Fruit fly (Drosophila melanogaster) whole organism, embryonic: ENCODE results near the gene galene.

ENCODE experiments used
- CG10959 ChIP-seq: fragments of 200-800 bp; sonication (Bioruptor generic); IDR thresholded peaks from 2 replicates; pipeline ENCODE4 v1.3.6; 2022; ENCODE audit warnings: missing biosample characterization, missing genetic modification characterization
- CG11456 ChIP-seq: fragments of 200-800 bp; sonication (Bioruptor generic); IDR thresholded peaks from 3 replicates; pipeline ENCODE4 v1.3.6; 2022; ENCODE audit warnings: missing biosample characterization, missing genetic modification characterization
- CG11504 ChIP-seq: fragments of 200-800 bp; sonication (Bioruptor generic); optimal IDR thresholded peaks from 3 replicates; lab custom pipeline; 2019; ENCODE audit warnings: missing biosample characterization, mild to moderate bottlenecking, missing genetic modification characterization, moderate library complexity
- CG12071 ChIP-seq: fragments of 200-800 bp; sonication (Bioruptor generic); optimal IDR thresholded peaks from 3 replicates; lab custom pipeline; 2018; ENCODE audit warnings: missing biosample characterization, mild to moderate bottlenecking, missing genetic modification characterization
- CG12236 ChIP-seq: fragments of 200-800 bp; sonication (Bioruptor generic); optimal IDR thresholded peaks from 2 replicates; lab custom pipeline; 2016; ENCODE audit warnings: missing biosample characterization, missing genetic modification characterization
- CG12744 ChIP-seq: fragments of 200-800 bp; sonication (Bioruptor generic); optimal IDR thresholded peaks from 2 replicates; lab custom pipeline; 2016; ENCODE audit warnings: missing biosample characterization, missing genetic modification characterization
- CG13624 ChIP-seq: fragments of 200-800 bp; sonication (Bioruptor generic); optimal IDR thresholded peaks from 2 replicates; lab custom pipeline; 2016; ENCODE audit warnings: missing biosample characterization, missing genetic modification characterization
- CG15269 ChIP-seq: fragments of 200-800 bp; sonication (Bioruptor generic); optimal IDR thresholded peaks from 2 replicates; lab custom pipeline; 2018; ENCODE audit warnings: missing biosample characterization, mild to moderate bottlenecking, missing genetic modification characterization, moderate library complexity
- CG16813 ChIP-seq: fragments of 200-800 bp; sonication (Bioruptor generic); IDR thresholded peaks from 3 replicates; pipeline ENCODE4 v1.3.6; 2022; ENCODE audit warnings: missing biosample characterization, missing genetic modification characterization; ENCODE audit not compliant: partially characterized antibody
- CG18262 ChIP-seq: fragments of 200-800 bp; optimal IDR thresholded peaks from 3 replicates; lab custom pipeline; 2019; ENCODE audit warnings: missing biosample characterization, mild to moderate bottlenecking, missing genetic modification characterization, moderate library complexity
- CG33557 ChIP-seq: fragments of 200-800 bp; sonication (Bioruptor generic); optimal IDR thresholded peaks from 2 replicates; lab custom pipeline; 2019; ENCODE audit warnings: missing biosample characterization, mild to moderate bottlenecking, missing genetic modification characterization, moderate library complexity
- CG3995 ChIP-seq: fragments of 200-800 bp; sonication (Bioruptor generic); optimal IDR thresholded peaks from 3 replicates; lab custom pipeline; 2016; ENCODE audit warnings: missing biosample characterization, missing genetic modification characterization
- CG4854 ChIP-seq: fragments of 200-800 bp; sonication (Bioruptor generic); optimal IDR thresholded peaks from 2 replicates; lab custom pipeline; 2016; ENCODE audit warnings: missing biosample characterization, missing genetic modification characterization, inconsistent platforms
- CG7372 ChIP-seq: fragments of 200-800 bp; sonication (Bioruptor generic); IDR thresholded peaks from 2 replicates; pipeline ENCODE4 v1.3.6; 2022; ENCODE audit warnings: missing biosample characterization, missing genetic modification characterization
- CG7928 ChIP-seq: fragments of 200-800 bp; sonication (Bioruptor generic); optimal IDR thresholded peaks from 2 replicates; lab custom pipeline; 2017; ENCODE audit warnings: missing biosample characterization, mild to moderate bottlenecking, missing genetic modification characterization
- CG8944 ChIP-seq: fragments of 200-800 bp; sonication (Bioruptor generic); optimal IDR thresholded peaks from 3 replicates; lab custom pipeline; 2016; ENCODE audit warnings: missing biosample characterization, missing genetic modification characterization
- CHES-1-like ChIP-seq: fragments of 200-800 bp; sonication (Bioruptor generic); optimal IDR thresholded peaks from 2 replicates; lab custom pipeline; 2016; ENCODE audit warnings: missing biosample characterization, missing genetic modification characterization
- D ChIP-seq, 2 experiments: fragments of 200-800 bp in 1 of 2; fragments of >200 bp in 1 of 2; sonication (Bioruptor generic) in 1 of 2; optimal IDR thresholded peaks; 2 replicates in 1 of 2; 3 replicates in 1 of 2; lab custom pipeline; 2017; ENCODE audit warnings: mild to moderate bottlenecking in 1 of 2, missing biosample characterization in 1 of 2, missing genetic modification characterization in 1 of 2, missing genetic modification reagents in 1 of 2
- Ets97D ChIP-seq: fragments of 200-800 bp; sonication (Bioruptor generic); optimal IDR thresholded peaks from 3 replicates; lab custom pipeline; 2016; ENCODE audit warnings: missing biosample characterization, missing genetic modification characterization
- Hr39 ChIP-seq: fragments of >200 bp; optimal IDR thresholded peaks from 2 replicates; lab custom pipeline; 2017
- Jarid2 ChIP-seq: fragments of 200-800 bp; sonication (Bioruptor generic); optimal IDR thresholded peaks from 3 replicates; lab custom pipeline; 2017; ENCODE audit warnings: mild to moderate bottlenecking, missing biosample characterization, missing genetic modification reagents, missing genetic modification characterization
- Lpt ChIP-seq: fragments of >200 bp; optimal IDR thresholded peaks from 2 replicates; lab custom pipeline; 2018; ENCODE audit warnings: missing biosample characterization, missing genetic modification characterization
- Med ChIP-seq: fragments of 200-800 bp; sonication (Bioruptor generic); peaks from one replicate; lab custom pipeline; 2016; ENCODE audit warnings: missing biosample characterization, missing genetic modification characterization, mild to moderate bottlenecking, inconsistent platforms, moderate library complexity
- Mes4 ChIP-seq: fragments of 200-800 bp; sonication (Bioruptor generic); optimal IDR thresholded peaks from 2 replicates; lab custom pipeline; 2016; ENCODE audit warnings: missing biosample characterization, missing genetic modification characterization
- Nf-YC ChIP-seq: fragments of 200-800 bp; optimal IDR thresholded peaks from 3 replicates; lab custom pipeline; 2019; ENCODE audit warnings: missing biosample characterization, mild to moderate bottlenecking, missing genetic modification characterization, moderate library complexity
- Optix ChIP-seq: fragments of 200-800 bp; sonication (Bioruptor generic); IDR thresholded peaks from 3 replicates; pipeline ENCODE4 v1.3.6; 2022; ENCODE audit warnings: missing biosample characterization, missing genetic modification characterization
- Rfx ChIP-seq: fragments of 200-800 bp; sonication (Bioruptor generic); IDR thresholded peaks from 2 replicates; pipeline ENCODE4 v1.3.6; 2022; ENCODE audit warnings: missing biosample characterization, missing genetic modification characterization
- Sox100B ChIP-seq: fragments of 200-800 bp; sonication (Bioruptor generic); optimal IDR thresholded peaks from 3 replicates; lab custom pipeline; 2018; ENCODE audit warnings: missing biosample characterization, mild to moderate bottlenecking, missing genetic modification characterization
- Trl ChIP-seq, 3 experiments: fragments of >200 bp in 2 of 3; fragments of 200-800 bp in 1 of 3; sonication (Bioruptor generic) in 1 of 3; optimal IDR thresholded peaks; 2 replicates in 1 of 3; 3 replicates in 2 of 3; lab custom pipeline; 2016 to 2017; ENCODE audit warnings: missing biosample characterization in 1 of 3, missing genetic modification characterization in 1 of 3
- Xrp1 ChIP-seq: fragments of 200-800 bp; sonication (Bioruptor generic); IDR thresholded peaks from 2 replicates; pipeline ENCODE4 v1.3.6; 2022; ENCODE audit warnings: missing biosample characterization, missing genetic modification characterization
- YL-1 ChIP-seq: fragments of 200-800 bp; sonication (Bioruptor generic); optimal IDR thresholded peaks from 3 replicates; lab custom pipeline; 2017; ENCODE audit warnings: missing biosample characterization, mild to moderate bottlenecking, missing genetic modification characterization
- crol ChIP-seq: fragments of 200-800 bp; sonication (Bioruptor generic); IDR thresholded peaks from 2 replicates; pipeline ENCODE4 v1.3.6; 2022; ENCODE audit warnings: missing biosample characterization, missing genetic modification characterization
- cwo ChIP-seq: fragments of 200-800 bp; sonication (Bioruptor generic); optimal IDR thresholded peaks from 3 replicates; lab custom pipeline; 2017; ENCODE audit warnings: missing biosample characterization, missing genetic modification characterization, mild to moderate bottlenecking, moderate library complexity, missing genetic modification reagents
- eve ChIP-seq, 2 experiments: fragments of >200 bp; optimal IDR thresholded peaks; 2 replicates each; lab custom pipeline; 2017; ENCODE audit warnings: missing biosample characterization in 2 of 2, missing genetic modification characterization in 2 of 2
- ftz-f1 ChIP-seq: fragments of 200-800 bp; sonication (Bioruptor generic); optimal IDR thresholded peaks from 2 replicates; lab custom pipeline; 2016; ENCODE audit warnings: missing biosample characterization, missing genetic modification characterization
- gem ChIP-seq: fragments of 200-800 bp; sonication (Bioruptor generic); optimal IDR thresholded peaks from 2 replicates; lab custom pipeline; 2019; ENCODE audit warnings: missing biosample characterization, mild to moderate bottlenecking, missing genetic modification characterization, moderate library complexity
- gfzf ChIP-seq: fragments of 200-800 bp; sonication (Bioruptor generic); optimal IDR thresholded peaks from 2 replicates; lab custom pipeline; 2016; ENCODE audit warnings: missing biosample characterization, mild to moderate bottlenecking, missing genetic modification characterization, moderate library complexity
- gt ChIP-seq: fragments of 200-800 bp; sonication (Bioruptor generic); IDR thresholded peaks from 2 replicates; pipeline ENCODE4 v1.3.6; 2022; ENCODE audit warnings: missing biosample characterization, missing genetic modification characterization
- ham ChIP-seq: fragments of 200-800 bp; sonication (Bioruptor generic); IDR thresholded peaks from 2 replicates; pipeline ENCODE4 v1.3.6; 2022; ENCODE audit warnings: missing biosample characterization, missing genetic modification characterization
- kay ChIP-seq: fragments of 200-800 bp; sonication (Bioruptor generic); optimal IDR thresholded peaks from 2 replicates; lab custom pipeline; 2016; ENCODE audit warnings: missing biosample characterization, missing genetic modification characterization
- lmd ChIP-seq: fragments of 200-800 bp; sonication (Bioruptor generic); IDR thresholded peaks from 2 replicates; pipeline ENCODE4 v1.3.6; 2022; ENCODE audit warnings: missing biosample characterization, missing genetic modification characterization
- nom ChIP-seq: fragments of 200-800 bp; sonication (Bioruptor generic); optimal IDR thresholded peaks from 2 replicates; lab custom pipeline; 2017; ENCODE audit warnings: missing biosample characterization, missing genetic modification characterization, mild to moderate bottlenecking, moderate library complexity, missing genetic modification reagents
- sens ChIP-seq: fragments of 200-800 bp; sonication (Bioruptor generic); peaks from one replicate; lab custom pipeline; 2016; ENCODE audit warnings: missing biosample characterization, missing genetic modification characterization
- ttk ChIP-seq: fragments of 200-800 bp; sonication (Bioruptor generic); IDR thresholded peaks from 2 replicates; pipeline ENCODE4 v2.1.2; 2022; ENCODE audit warnings: missing biosample characterization, missing genetic modification characterization
- z ChIP-seq: fragments of 200-800 bp; sonication (Bioruptor generic); IDR thresholded peaks from 3 replicates; pipeline ENCODE4 v1.3.6; 2022; ENCODE audit warnings: missing biosample characterization, missing genetic modification characterization

The galene gene

dm6 chr3L:1265423-1266002, 30.0 kb downstream of the galene start (continued):
- TF ChIP-seq CG18262 (tag; lab: Kevin White, UChicago) (no peak), CG13624 (GFP tag; lab: Kevin White, UChicago) (no peak), ham (no peak), Hr39 (lab: Kevin White, UChicago) (no peak), CG3995 (no peak), YL-1 (no peak), CG15269 (tag; lab: Kevin White, UChicago) (no peak), Xrp1 (GFP tag; lab: Robert Waterston, UW) (no peak), CG10959 (GFP tag; lab: Robert Waterston, UW) (no peak), CG7928 (no peak), CG12744 (GFP tag; lab: Kevin White, UChicago) (no peak), CG11504 (no peak), CG16813 (no peak), Lpt (GFP tag; lab: Kevin White, UChicago) (no peak), ttk (GFP tag; lab: Robert Waterston, UW) (no peak), gfzf (GFP tag; lab: Kevin White, UChicago) (no peak), CG33557 (no peak), CG12236 (GFP tag; lab: Kevin White, UChicago) (no peak), z (GFP tag; lab: Robert Waterston, UW) (peak; percentile 88), lmd (GFP tag; lab: Robert Waterston, UW) (no peak), Rfx (no peak), nom (GFP tag; lab: Kevin White, UChicago) (peak; percentile 26), CG8944 (GFP tag; lab: Kevin White, UChicago) (no peak), ftz-f1 (GFP tag; lab: Kevin White, UChicago) (no peak), Nf-YC (tag; lab: Kevin White, UChicago) (no peak), Optix (GFP tag; lab: Robert Waterston, UW) (no peak), CG4854 (GFP tag; lab: Kevin White, UChicago) (no peak), cwo (GFP tag; lab: Kevin White, UChicago) (no peak), Sox100B (GFP tag; lab: Kevin White, UChicago) (no peak), crol (GFP tag; lab: Robert Waterston, UW) (no peak), CG7372 (GFP tag; lab: Robert Waterston, UW) (no peak), Ets97D (GFP tag; lab: Kevin White, UChicago) (no peak), Jarid2 (peak; percentile 52), CG12071 (GFP tag; lab: Kevin White, UChicago) (no peak), eve (GFP tag; optimal IDR thresholded peaks at IDR 0.05; lab: Kevin White, UChicago) (no peak), CG11456 (GFP tag; lab: Robert Waterston, UW) (no peak), gem (tag; lab: Kevin White, UChicago) (no peak), kay (no peak), gt (no peak), Mes4 (GFP tag; lab: Kevin White, UChicago) (no peak), sens (GFP tag; lab: Kevin White, UChicago) (peak; percentile 28), Trl (optimal IDR thresholded peaks at IDR 0.05; lab: Kevin White, UChicago) (peak; percentile 57 to 67), Trl (GFP tag; optimal IDR thresholded peaks at IDR 0.05; lab: Kevin White, UChicago) (no peak), CHES-1-like (GFP tag; lab: Kevin White, UChicago) (no peak), D (optimal IDR thresholded peaks at IDR 0.05; lab: Kevin White, UChicago) (no peak), D (GFP tag; optimal IDR thresholded peaks at IDR 0.05; lab: Kevin White, UChicago) (no peak), Med (GFP tag; lab: Kevin White, UChicago) (no peak)
